Worm (Caenorhabditis elegans): ENCODE measurements around the gene twk-43.

DNA sequence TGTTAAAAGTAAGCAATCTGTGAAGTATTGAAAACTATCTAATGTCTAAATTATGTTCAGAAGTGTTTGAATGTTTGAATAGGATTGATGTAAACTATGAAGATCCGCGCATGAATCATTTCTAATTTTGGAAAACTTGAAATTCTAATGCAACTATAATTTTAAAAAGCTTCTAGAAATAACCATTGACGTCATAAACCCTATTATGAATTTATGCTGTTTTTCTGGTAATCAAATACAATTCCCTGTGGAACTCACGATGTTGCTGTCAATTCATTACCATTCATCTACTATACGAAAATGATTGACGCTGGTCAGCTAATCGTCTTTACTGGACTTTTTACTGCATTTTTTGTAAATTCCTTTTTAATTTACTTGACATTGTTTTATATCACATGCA, 18.6 kb upstream of the twk-43 start, which contains the start of gene str-37:
- TF ChIP-seq tbx-11 (GFP tag; IDR thresholded peaks at IDR 0.05) (no peak), ama-1 (optimal IDR thresholded peaks at IDR 0.05) (no peak)
